Fruit fly (Drosophila melanogaster): ENCODE results near the gene CG42870.

Gene CG42870

dm6 chr3R:21719934-21720431 lies 17.2 kb downstream of the CG42870 start (continued):
- TF ChIP-seq seq (GFP tag; IDR thresholded peaks at IDR 0.05) (no peak), gfzf (GFP tag; optimal IDR thresholded peaks at IDR 0.05) (no peak), CG18262 (tag; optimal IDR thresholded peaks at IDR 0.05) (peak; percentile 60), Fer1 (GFP tag; optimal IDR thresholded peaks at IDR 0.05) (no peak), CG13624 (GFP tag; optimal IDR thresholded peaks at IDR 0.05) (peak; percentile 25), her (GFP tag; optimal IDR thresholded peaks at IDR 0.05) (no peak), gcm (GFP tag; optimal IDR thresholded peaks at IDR 0.05) (peak; percentile 38), knrl (GFP tag; IDR thresholded peaks at IDR 0.05; ENCODE audit: partially characterized antibody) (no peak), dmrt11E (tag; optimal IDR thresholded peaks at IDR 0.05) (no peak), CG2116 (GFP tag; optimal IDR thresholded peaks at IDR 0.05) (peak; percentile 32), CG7839 (tag; optimal IDR thresholded peaks at IDR 0.05) (peak; percentile 64), D19A (tag; optimal IDR thresholded peaks at IDR 0.05) (peak; percentile 38), ssp (GFP tag; IDR thresholded peaks at IDR 0.05) (no peak), run (tag; optimal IDR thresholded peaks at IDR 0.05) (peak; percentile 34), mld (GFP tag; IDR thresholded peaks at IDR 0.05; ENCODE audit: partially characterized antibody) (no peak), ara (GFP tag; IDR thresholded peaks at IDR 0.05) (no peak), Ravus (GFP tag; IDR thresholded peaks at IDR 0.05) (no peak), onecut (GFP tag; IDR thresholded peaks at IDR 0.05) (no peak), HLH3B (GFP tag; IDR thresholded peaks at IDR 0.05) (peak; percentile 49; the same call in 1 of the 2 replicates), Atf3 (GFP tag; optimal IDR thresholded peaks at IDR 0.05) (no peak), CG1024 (GFP tag; IDR thresholded peaks at IDR 0.05) (no peak), CG10321 (GFP tag; IDR thresholded peaks at IDR 0.05) (no peak), Awh (GFP tag; IDR thresholded peaks at IDR 0.05) (no peak), CG3407 (GFP tag; optimal IDR thresholded peaks at IDR 0.05) (no peak), CG6854 (GFP tag; optimal IDR thresholded peaks at IDR 0.05) (peak; percentile 48), nau (GFP tag; optimal IDR thresholded peaks at IDR 0.05) (peak; percentile 54), eve (GFP tag; optimal IDR thresholded peaks at IDR 0.05) (no peak), chn (GFP tag; optimal IDR thresholded peaks at IDR 0.05) (no peak), CG7987 (GFP tag; optimal IDR thresholded peaks at IDR 0.05) (no peak), Tbp (GFP tag; optimal IDR thresholded peaks at IDR 0.05) (no peak), kay (GFP tag; optimal IDR thresholded peaks at IDR 0.05) (no peak), Fer2 (tag; optimal IDR thresholded peaks at IDR 0.05) (no peak), crc (GFP tag; optimal IDR thresholded peaks at IDR 0.05) (no peak), CG17361 (GFP tag; IDR thresholded peaks at IDR 0.05) (peak; percentile 68; the same call in 2 of the 3 replicates), CG7271 (tag; optimal IDR thresholded peaks at IDR 0.05) (no peak), CG6689 (GFP tag; IDR thresholded peaks at IDR 0.05) (peak; percentile 43), CG8765 (GFP tag; IDR thresholded peaks at IDR 0.05) (no peak), CG6175 (GFP tag; IDR thresholded peaks at IDR 0.05) (no peak), CG33557 (GFP tag; optimal IDR thresholded peaks at IDR 0.05) (no peak), CG31224 (GFP tag; IDR thresholded peaks at IDR 0.05) (peak; percentile 33; the same call in 1 of the 2 replicates), CG12219 (GFP tag; optimal IDR thresholded peaks at IDR 0.05) (no peak), CG32767 (GFP tag; IDR thresholded peaks at IDR 0.05) (no peak), CG34422 (GFP tag; IDR thresholded peaks at IDR 0.05) (no peak), pan (optimal IDR thresholded peaks at IDR 0.05) (no peak), pan (GFP tag; optimal IDR thresholded peaks at IDR 0.05 in 1 of 2, IDR thresholded peaks at IDR 0.05 in 1 of 2) (peak in 1 of 2 experiments; percentile 41), CG31388 (GFP tag; optimal IDR thresholded peaks at IDR 0.05) (no peak), jing (GFP tag; optimal IDR thresholded peaks at IDR 0.05) (no peak), Hr51 (GFP tag; optimal IDR thresholded peaks at IDR 0.05) (peak in 1 of 2 experiments; percentile 78), nerfin-1 (tag; optimal IDR thresholded peaks at IDR 0.05) (no peak), CG5245 (GFP tag; optimal IDR thresholded peaks at IDR 0.05) (no peak), CG9932 (GFP tag; IDR thresholded peaks at IDR 0.05) (peak; percentile 56; the same call in 1 of the 2 replicates)
